Fruit fly (Drosophila melanogaster): Measurements from ENCODE around the gene beat-Vb.

beat-Vb gene

dm6 chr3R:12981334-12982166, 65.7 kb downstream of the beat-Vb start (continued):
- no peak for TF ChIP-seq Kr (GFP tag; optimal IDR thresholded peaks at IDR 0.05)
- no peak for TF ChIP-seq CG4404 (GFP tag; IDR thresholded peaks at IDR 0.05)
- peak; percentile 47 for TF ChIP-seq CG6254 (GFP tag; optimal IDR thresholded peaks at IDR 0.05)
- TF ChIP-seq CG11695 (GFP tag; IDR thresholded peaks at IDR 0.05) = peak; percentile 70
- TF ChIP-seq CG6791 (GFP tag; IDR thresholded peaks at IDR 0.05; ENCODE audit: partially characterized antibody) = no peak
- TF ChIP-seq CG33557 (GFP tag; optimal IDR thresholded peaks at IDR 0.05) = no peak
- TF ChIP-seq CG15269 (tag; optimal IDR thresholded peaks at IDR 0.05) = peak; percentile 77
- TF ChIP-seq CG18262 (tag; optimal IDR thresholded peaks at IDR 0.05) = peak; percentile 77
- TF ChIP-seq CG9437 (GFP tag; optimal IDR thresholded peaks at IDR 0.05) = peak; percentile 63
- TF ChIP-seq CG8478 (optimal IDR thresholded peaks at IDR 0.05) = no peak
- no peak for TF ChIP-seq CG11456 (GFP tag; IDR thresholded peaks at IDR 0.05)
- TF ChIP-seq CG30403 (GFP tag; optimal IDR thresholded peaks at IDR 0.05) = peak; percentile 80
- peak; percentile 49 for TF ChIP-seq HHEX (GFP tag; optimal IDR thresholded peaks at IDR 0.05)
- peak; percentile 70 for TF ChIP-seq CG17829 (tag; optimal IDR thresholded peaks at IDR 0.05)
- TF ChIP-seq hbn (GFP tag; IDR thresholded peaks at IDR 0.05; ENCODE audit: partially characterized antibody) = no peak
- TF ChIP-seq B-H1 (GFP tag; IDR thresholded peaks at IDR 0.05) = peak; percentile 47; the same call in 1 of the 3 replicates
- TF ChIP-seq Blimp-1 (GFP tag; optimal IDR thresholded peaks at IDR 0.05) = peak; percentile 64
- peak; percentile 45 for TF ChIP-seq gcm (GFP tag; optimal IDR thresholded peaks at IDR 0.05)
- TF ChIP-seq CG5180 (GFP tag; optimal IDR thresholded peaks at IDR 0.05) = peak; percentile 54
- no peak for TF ChIP-seq CG30020 (tag; optimal IDR thresholded peaks at IDR 0.05)
- no peak for TF ChIP-seq Antp (GFP tag; optimal IDR thresholded peaks at IDR 0.05)
- TF ChIP-seq crc (GFP tag; optimal IDR thresholded peaks at IDR 0.05) = no peak
- TF ChIP-seq fru (optimal IDR thresholded peaks at IDR 0.05) = no peak
- no peak for TF ChIP-seq Hey (tag; optimal IDR thresholded peaks at IDR 0.05)
- no peak for TF ChIP-seq slp2 (GFP tag; optimal IDR thresholded peaks at IDR 0.05)
- no peak for TF ChIP-seq mirr (GFP tag; optimal IDR thresholded peaks at IDR 0.05)
- TF ChIP-seq CG7372 (GFP tag; IDR thresholded peaks at IDR 0.05) = no peak
- TF ChIP-seq CG12155 (GFP tag; optimal IDR thresholded peaks at IDR 0.05) = peak; percentile 36
- TF ChIP-seq lbe (GFP tag; optimal IDR thresholded peaks at IDR 0.05) = no peak
- peak; percentile 70 for TF ChIP-seq CG12391 (tag; optimal IDR thresholded peaks at IDR 0.05)
- no peak for TF ChIP-seq rib (GFP tag; IDR thresholded peaks at IDR 0.05)
- 0 out of 3 replicates have a peak, but pooled peaks have one; percentile 6 for TF ChIP-seq CG34422 (GFP tag; IDR thresholded peaks at IDR 0.05)
- no peak for TF ChIP-seq Bdp1 (GFP tag; optimal IDR thresholded peaks at IDR 0.05)
- TF ChIP-seq CG3995 (GFP tag; optimal IDR thresholded peaks at IDR 0.05) = no peak
- TF ChIP-seq oc (tag; optimal IDR thresholded peaks at IDR 0.05) = no peak
- no peak for TF ChIP-seq nerfin-2 (GFP tag; IDR thresholded peaks at IDR 0.05; ENCODE audit: partially characterized antibody)
- no peak for TF ChIP-seq Dfd (GFP tag; optimal IDR thresholded peaks at IDR 0.05)
- TF ChIP-seq eyg (GFP tag; optimal IDR thresholded peaks at IDR 0.05) = no peak
- TF ChIP-seq BEAF-32 (GFP tag; optimal IDR thresholded peaks at IDR 0.05) = no peak
- no peak for TF ChIP-seq Bgb (GFP tag; IDR thresholded peaks at IDR 0.05; ENCODE audit: partially characterized antibody)
- no peak for TF ChIP-seq CkIIα-i1 (GFP tag; IDR thresholded peaks at IDR 0.05)
- no peak for TF ChIP-seq insv (GFP tag; optimal IDR thresholded peaks at IDR 0.05)
- no peak; the same call in 1 of the 2 replicates for TF ChIP-seq CG31441 (GFP tag; IDR thresholded peaks at IDR 0.05)
- peak; percentile 60 for TF ChIP-seq D19A (tag; optimal IDR thresholded peaks at IDR 0.05)
- TF ChIP-seq gem (tag; optimal IDR thresholded peaks at IDR 0.05) = peak; percentile 86
- no peak for TF ChIP-seq CG3407 (GFP tag; optimal IDR thresholded peaks at IDR 0.05)
- TF ChIP-seq CG17361 (GFP tag; IDR thresholded peaks at IDR 0.05) = peak; percentile 73
- TF ChIP-seq CG13624 (GFP tag; optimal IDR thresholded peaks at IDR 0.05) = no peak
- TF ChIP-seq CG6689 (GFP tag; IDR thresholded peaks at IDR 0.05) = peak; percentile 64; the same call in 1 of the 2 replicates

All from whole organism, embryonic.